Fruit fly (Drosophila melanogaster): ENCODE data around the gene eIF1A.

Gene eIF1A

DNA sequence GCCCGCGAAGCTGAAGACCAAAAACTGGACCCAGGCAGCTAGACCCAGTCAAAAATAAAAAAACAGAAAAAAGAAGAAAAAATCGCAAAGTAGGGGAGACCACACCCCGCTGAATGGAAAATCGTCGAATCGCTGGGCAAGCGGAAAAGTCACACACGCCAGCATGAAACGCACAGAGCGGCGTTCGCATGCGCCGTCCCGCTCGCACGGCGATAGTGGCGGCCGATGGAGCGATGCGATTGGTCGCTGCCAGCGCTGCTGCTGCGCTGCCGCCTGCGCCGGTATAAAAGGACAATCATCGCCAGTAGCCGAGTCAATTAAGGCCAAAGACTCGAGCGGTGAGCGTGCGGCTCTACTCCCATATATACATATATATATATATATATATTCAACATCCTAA, 38.6 kb upstream of the eIF1A start, which contains the start of gene repo (continued):
- TF ChIP-seq eyg (GFP tag; optimal IDR thresholded peaks at IDR 0.05), result no peak
- no peak for TF ChIP-seq Optix (GFP tag; IDR thresholded peaks at IDR 0.05)
- no peak for TF ChIP-seq CG11085 (GFP tag; IDR thresholded peaks at IDR 0.05)
- peak; percentile 19 for TF ChIP-seq repo (GFP tag; optimal IDR thresholded peaks at IDR 0.05)
- no peak for TF ChIP-seq ems (GFP tag; optimal IDR thresholded peaks at IDR 0.05)
- 0 out of 2 replicates have a peak, but pooled peaks have one; percentile 23 for TF ChIP-seq Scr (GFP tag; IDR thresholded peaks at IDR 0.05; ENCODE audit: partially characterized antibody)
- TF ChIP-seq CG4707 (GFP tag; optimal IDR thresholded peaks at IDR 0.05), result no peak
- no peak for TF ChIP-seq CG10543 (GFP tag; optimal IDR thresholded peaks at IDR 0.05)
- TF ChIP-seq CHES-1-like (GFP tag; optimal IDR thresholded peaks at IDR 0.05), result no peak
- TF ChIP-seq CoRest (tag; optimal IDR thresholded peaks at IDR 0.05), result no peak
- peak; percentile 27; the same call in 1 of the 2 replicates for TF ChIP-seq bbx (GFP tag; IDR thresholded peaks at IDR 0.05; ENCODE audit: partially characterized antibody)
- no peak for TF ChIP-seq oc (tag; optimal IDR thresholded peaks at IDR 0.05)
- peak; percentile 47 for TF ChIP-seq Jarid2 (GFP tag; optimal IDR thresholded peaks at IDR 0.05)
- no peak for TF ChIP-seq CG5245 (GFP tag; optimal IDR thresholded peaks at IDR 0.05)
- TF ChIP-seq Nf-YB (GFP tag; optimal IDR thresholded peaks at IDR 0.05), result peak; percentile 99
- peak; percentile 25; the same call in 1 of the 2 replicates for TF ChIP-seq chm (GFP tag; IDR thresholded peaks at IDR 0.05)
- TF ChIP-seq CG30403 (GFP tag; optimal IDR thresholded peaks at IDR 0.05), result no peak
- TF ChIP-seq NK7.1 (GFP tag; optimal IDR thresholded peaks at IDR 0.05), result no peak
- TF ChIP-seq nerfin-1 (tag; optimal IDR thresholded peaks at IDR 0.05), result peak; percentile 43
- 0 out of 3 replicates have a peak, but pooled peaks have one; percentile 53 for TF ChIP-seq CG2199 (GFP tag; IDR thresholded peaks at IDR 0.05)
- no peak for TF ChIP-seq Taf1 (GFP tag; IDR thresholded peaks at IDR 0.05)
- TF ChIP-seq gcm (GFP tag; optimal IDR thresholded peaks at IDR 0.05), result peak; percentile 93
- TF ChIP-seq Nf-YA (GFP tag; IDR thresholded peaks at IDR 0.05), result peak; percentile 89
- TF ChIP-seq Max (GFP tag; optimal IDR thresholded peaks at IDR 0.05), result no peak
- no peak for TF ChIP-seq CG11695 (GFP tag; IDR thresholded peaks at IDR 0.05)
- TF ChIP-seq sens-2 (GFP tag; IDR thresholded peaks at IDR 0.05), result no peak
- no peak for TF ChIP-seq Gsc (GFP tag; IDR thresholded peaks at IDR 0.05)
- TF ChIP-seq D19B (GFP tag; optimal IDR thresholded peaks at IDR 0.05), result no peak
- no peak for TF ChIP-seq amos (GFP tag; IDR thresholded peaks at IDR 0.05; ENCODE audit: partially characterized antibody)
- TF ChIP-seq CG17186 (GFP tag; optimal IDR thresholded peaks at IDR 0.05), result no peak
- no peak for TF ChIP-seq CG4404 (GFP tag; IDR thresholded peaks at IDR 0.05)
- TF ChIP-seq CG1832 (GFP tag; optimal IDR thresholded peaks at IDR 0.05), result peak; percentile 90
- 0 out of 3 replicates have a peak, but pooled peaks have one; percentile 25 for TF ChIP-seq otp (GFP tag; IDR thresholded peaks at IDR 0.05)
- no peak for TF ChIP-seq bsh (GFP tag; optimal IDR thresholded peaks at IDR 0.05)
- TF ChIP-seq CG11456 (GFP tag; IDR thresholded peaks at IDR 0.05), result no peak

DNA sequence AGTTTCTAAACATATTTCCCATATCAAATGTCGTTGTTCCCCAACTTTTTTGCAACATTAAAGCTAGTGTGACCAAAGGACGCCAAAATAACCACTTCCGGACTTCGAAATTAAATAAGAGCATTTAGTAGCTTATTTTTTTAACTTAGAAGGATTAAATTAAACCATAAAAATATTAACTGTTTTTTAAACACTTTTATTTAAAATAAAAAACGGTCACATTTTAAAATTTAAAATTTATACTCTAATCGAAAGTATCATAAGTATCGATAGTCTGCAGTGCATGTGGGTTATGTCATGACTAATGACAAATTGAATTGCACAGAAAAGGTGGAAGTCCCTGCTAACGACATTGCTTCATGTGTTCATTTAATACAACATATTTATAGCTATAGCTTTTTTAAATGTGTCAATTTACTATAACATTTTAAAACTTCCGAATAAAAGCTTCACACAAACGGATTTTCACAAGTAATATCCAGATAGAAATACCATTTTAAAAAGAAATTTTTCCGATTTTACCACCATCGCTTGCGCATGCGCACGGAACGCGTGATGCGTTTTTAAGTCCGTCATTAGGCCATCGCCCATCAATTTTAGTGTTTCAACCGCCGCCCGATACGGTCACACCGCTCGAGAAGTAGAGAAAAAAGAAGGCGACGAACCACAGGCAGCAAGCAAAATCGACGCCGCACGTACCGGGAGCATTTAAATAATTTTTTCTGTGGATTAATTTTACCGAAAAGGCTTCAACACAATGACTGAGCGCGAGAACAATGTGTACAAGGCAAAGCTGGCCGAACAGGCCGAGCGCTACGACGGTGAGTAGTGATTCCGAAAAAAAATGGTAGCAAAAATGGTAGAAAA, 32.1 kb upstream of the eIF1A start, which contains the start of the genes CG7156 and 14-3-3epsilon:
Gene CG7156 (minus strand): TSS at position 71 of the 867 bp plus-strand sequence.
Gene 14-3-3epsilon (plus strand): TSS at position 443 of the 867 bp plus-strand sequence.
- TF ChIP-seq crol (GFP tag; IDR thresholded peaks at IDR 0.05) (no peak), CG32772 (GFP tag; IDR thresholded peaks at IDR 0.05) (0 out of 2 replicates have a peak, but pooled peaks have one; percentile 25), D19A (tag; optimal IDR thresholded peaks at IDR 0.05) (no peak), CG31441 (GFP tag; IDR thresholded peaks at IDR 0.05) (peak; percentile 49), Doc2 (GFP tag; IDR thresholded peaks at IDR 0.05) (no peak), nerfin-1 (tag; optimal IDR thresholded peaks at IDR 0.05) (peak; percentile 7), cas (GFP tag; IDR thresholded peaks at IDR 0.05) (no peak), gce (GFP tag; IDR thresholded peaks at IDR 0.05) (no peak), CG33557 (GFP tag; optimal IDR thresholded peaks at IDR 0.05) (peak; percentile 6), Lpt (GFP tag; optimal IDR thresholded peaks at IDR 0.05) (no peak), CG17361 (GFP tag; IDR thresholded peaks at IDR 0.05) (peak; percentile 73; the same call in 2 of the 3 replicates), run (tag; optimal IDR thresholded peaks at IDR 0.05) (no peak), zfh2 (GFP tag; optimal IDR thresholded peaks at IDR 0.05) (peak; percentile 11), Vsx1 (GFP tag; optimal IDR thresholded peaks at IDR 0.05) (no peak), Asciz (GFP tag; optimal IDR thresholded peaks at IDR 0.05) (no peak), Dad (GFP tag; optimal IDR thresholded peaks at IDR 0.05) (no peak), CG5953 (GFP tag; IDR thresholded peaks at IDR 0.05) (no peak)
